Fruit fly (Drosophila melanogaster): ENCODE data around the gene Amun.

Gene Amun

dm6 chrX:11687666-11688492, 27.5 kb downstream of the Amun start (continued):
- TF ChIP-seq Hr39 (GFP tag; optimal IDR thresholded peaks at IDR 0.05) (no peak), Lpt (GFP tag; optimal IDR thresholded peaks at IDR 0.05) (no peak), achi (GFP tag; optimal IDR thresholded peaks at IDR 0.05) (no peak), CG6276 (GFP tag; optimal IDR thresholded peaks at IDR 0.05) (no peak), acj6 (GFP tag; optimal IDR thresholded peaks at IDR 0.05) (no peak), esn (GFP tag; optimal IDR thresholded peaks at IDR 0.05) (no peak), CG8119 (GFP tag; IDR thresholded peaks at IDR 0.05) (no peak), CG11762 (GFP tag; optimal IDR thresholded peaks at IDR 0.05; ENCODE audit: insufficient read depth) (no peak), CG8632 (GFP tag; optimal IDR thresholded peaks at IDR 0.05) (no peak), svp (GFP tag) (peak; percentile 83), CG11294 (GFP tag; IDR thresholded peaks at IDR 0.05) (no peak)

- TF ChIP-seq svp (GFP tag) (peak; percentile 65), Eip93F (GFP tag; optimal IDR thresholded peaks at IDR 0.05) (no peak), cyc (GFP tag; optimal IDR thresholded peaks at IDR 0.05) (no peak), CG1621 (tag; optimal IDR thresholded peaks at IDR 0.05) (no peak), Hr4 (GFP tag; optimal IDR thresholded peaks at IDR 0.05) (no peak), Gug (GFP tag; IDR thresholded peaks at IDR 0.05) (0 out of 2 replicates have a peak, but pooled peaks have one; percentile 9), vri (GFP tag; optimal IDR thresholded peaks at IDR 0.05) (no peak), Blimp-1 (GFP tag; optimal IDR thresholded peaks at IDR 0.05) (peak; percentile 52), CG6792 (GFP tag; optimal IDR thresholded peaks at IDR 0.05) (no peak), lz (GFP tag; optimal IDR thresholded peaks at IDR 0.05) (no peak), fd59A (GFP tag; optimal IDR thresholded peaks at IDR 0.05) (no peak), CG32006 (GFP tag; optimal IDR thresholded peaks at IDR 0.05) (no peak), Eip78C (GFP tag) (peak; percentile 41), CG11762 (GFP tag; optimal IDR thresholded peaks at IDR 0.05; ENCODE audit: insufficient read depth) (no peak), CG6808 (GFP tag; optimal IDR thresholded peaks at IDR 0.05) (peak; percentile 5)
Measured at dm6 chrX:11686675-11687074, 28.7 kb downstream of the Amun start.

- peak; percentile 56 for TF ChIP-seq CG11762 (GFP tag; optimal IDR thresholded peaks at IDR 0.05; ENCODE audit: insufficient read depth)
- TF ChIP-seq CG9139 (GFP tag; optimal IDR thresholded peaks at IDR 0.05): peak; percentile 60
- peak; percentile 82 for TF ChIP-seq OdsH (GFP tag; optimal IDR thresholded peaks at IDR 0.05)
- TF ChIP-seq Sox14 (GFP tag; optimal IDR thresholded peaks at IDR 0.05): peak; percentile 66
- peak; percentile 90 for TF ChIP-seq CG10631 (GFP tag; optimal IDR thresholded peaks at IDR 0.05)
- peak; percentile 69 for TF ChIP-seq cyc (GFP tag; optimal IDR thresholded peaks at IDR 0.05)
- TF ChIP-seq Sox15 (GFP tag; optimal IDR thresholded peaks at IDR 0.05): peak; percentile 54
- TF ChIP-seq dsx (GFP tag; optimal IDR thresholded peaks at IDR 0.05; ENCODE audit: poor library complexity, severe bottlenecking): peak; percentile 79
- peak; percentile 91 for TF ChIP-seq Eip78C (GFP tag)
- peak; percentile 67 for TF ChIP-seq CG31627 (GFP tag; optimal IDR thresholded peaks at IDR 0.05)
- TF ChIP-seq CG4318 (GFP tag; optimal IDR thresholded peaks at IDR 0.05): peak; percentile 43
- peak; percentile 81 for TF ChIP-seq acj6 (GFP tag; optimal IDR thresholded peaks at IDR 0.05)
- no peak for TF ChIP-seq dac (GFP tag; optimal IDR thresholded peaks at IDR 0.05)
- peak; percentile 81 for TF ChIP-seq CG34406 (GFP tag; optimal IDR thresholded peaks at IDR 0.05)
- TF ChIP-seq Hr38 (GFP tag; optimal IDR thresholded peaks at IDR 0.05): no peak
- TF ChIP-seq Ets21C (GFP tag; optimal IDR thresholded peaks at IDR 0.05): peak; percentile 59
- peak; percentile 59 for TF ChIP-seq net (GFP tag; optimal IDR thresholded peaks at IDR 0.05)
- peak; percentile 68 for TF ChIP-seq CG3919 (GFP tag; optimal IDR thresholded peaks at IDR 0.05)
- no peak for TF ChIP-seq Gug (GFP tag; IDR thresholded peaks at IDR 0.05)
- TF ChIP-seq CG8319 (GFP tag; optimal IDR thresholded peaks at IDR 0.05): peak; percentile 65
- peak; percentile 49 for TF ChIP-seq CG6276 (GFP tag; optimal IDR thresholded peaks at IDR 0.05)
- TF ChIP-seq CG6163 (GFP tag; IDR thresholded peaks at IDR 0.05): peak; percentile 53; the same call in 1 of the 3 replicates
- peak; percentile 83 for TF ChIP-seq topi (GFP tag; optimal IDR thresholded peaks at IDR 0.05)
- TF ChIP-seq spab (GFP tag; optimal IDR thresholded peaks at IDR 0.05): peak; percentile 81
- no peak for TF ChIP-seq fd85E (GFP tag; optimal IDR thresholded peaks at IDR 0.05)
- peak; percentile 68 for TF ChIP-seq vri (GFP tag; optimal IDR thresholded peaks at IDR 0.05)
- peak; percentile 76 for TF ChIP-seq CG8119 (GFP tag; IDR thresholded peaks at IDR 0.05)
- no peak for TF ChIP-seq CG11294 (GFP tag; IDR thresholded peaks at IDR 0.05)
- peak; percentile 80 for TF ChIP-seq svp (GFP tag)
- TF ChIP-seq CG1621 (tag; optimal IDR thresholded peaks at IDR 0.05): peak; percentile 52
- TF ChIP-seq ss (GFP tag; optimal IDR thresholded peaks at IDR 0.05): peak; percentile 64 to 89
Measured at dm6 chrX:11685918-11686640, 29.3 kb downstream of the Amun start.

Data from whole organism, prepupa.